Worm (Caenorhabditis elegans) whole organism, midembryonic: ENCODE measurements around the gene F21D9.4.
"Not testable (repeated sequence)": the region's sequence is repeated elsewhere in the genome, so short reads cannot be mapped to it uniquely, and the experiment has no call there.

Experiments
- T22C8.4 ChIP-seq: fragments of 200-800 bp; sonication (Bioruptor generic); IDR thresholded peaks from 2 replicates; pipeline ENCODE4 v1.3.6; 2022; ENCODE audit warnings: missing genetic modification characterization, missing compliant biosample characterization
- cog-1 ChIP-seq: sonication (generic microtip); optimal IDR thresholded peaks from 2 replicates; lab custom pipeline; 2016; ENCODE audit warnings: missing genetic modification characterization, missing compliant biosample characterization
- flt-1 ChIP-seq: fragments of 200-800 bp; sonication (Bioruptor generic); IDR thresholded peaks from 2 replicates; pipeline ENCODE4 v1.3.6; 2022; ENCODE audit warnings: missing genetic modification characterization, missing compliant biosample characterization
- klf-2 ChIP-seq: fragments of 200-800 bp; sonication (Bioruptor generic); conservative IDR thresholded peaks from 2 replicates; pipeline ENCODE4 v1.3.6; 2022; ENCODE audit warnings: missing genetic modification reagents, missing genetic modification characterization, missing compliant biosample characterization
- med-1 ChIP-seq: sonication (generic microtip); optimal IDR thresholded peaks from 2 replicates; lab custom pipeline; 2017; ENCODE audit warnings: missing genetic modification characterization, mild to moderate bottlenecking, missing compliant biosample characterization, antibody characterized with exemption, missing genetic modification reagents; ENCODE audit not compliant: insufficient read depth
- ref-1 ChIP-seq: fragments of 200-800 bp; sonication (Bioruptor generic); conservative IDR thresholded peaks from 2 replicates; pipeline ENCODE4 v1.3.6; 2022; ENCODE audit warnings: missing genetic modification reagents, missing genetic modification characterization, missing compliant biosample characterization
- tab-1 ChIP-seq: fragments of 200-800 bp; sonication (Bioruptor generic); IDR thresholded peaks from 2 replicates; pipeline ENCODE4 v1.3.6; 2022; ENCODE audit warnings: missing genetic modification characterization, missing compliant biosample characterization
- ztf-29 ChIP-seq: fragments of 200-800 bp; sonication (Bioruptor generic); IDR thresholded peaks from 2 replicates; pipeline ENCODE4 v1.3.6; 2022; ENCODE audit warnings: missing genetic modification reagents, missing genetic modification characterization, missing compliant biosample characterization

DNA sequence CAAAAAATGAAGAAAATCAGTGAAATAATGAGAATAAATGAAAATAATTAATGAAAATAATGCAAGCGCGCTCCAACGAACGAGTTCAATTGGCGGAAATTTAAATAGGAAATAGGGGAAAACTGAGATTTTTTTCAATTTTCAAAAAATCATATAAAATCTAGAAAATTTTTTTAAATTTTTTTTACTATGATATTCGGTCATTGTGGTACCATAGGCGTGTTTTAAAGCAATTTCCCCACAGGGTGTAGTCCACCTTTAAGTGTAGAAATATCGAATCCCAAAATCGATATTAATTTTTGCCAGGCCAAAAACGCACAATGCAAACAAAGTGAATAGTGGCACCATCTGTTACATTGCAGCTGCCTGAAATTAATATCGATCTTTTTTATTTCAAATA is 10.5 kb downstream of the F21D9.4 start, which contains the start of gene F21D9.1:
- TF ChIP-seq ref-1 (GFP tag; lab: Robert Waterston, UW); T22C8.4; flt-1 (GFP tag; lab: Robert Waterston, UW); med-1 (GFP tag; lab: Kevin White, UChicago); klf-2 (GFP tag; lab: Robert Waterston, UW); ztf-29 (GFP tag; lab: Robert Waterston, UW); cog-1 (tag; lab: Kevin White, UChicago); tab-1 (GFP tag; lab: Robert Waterston, UW): not testable (repeated sequence)
